Worm (Caenorhabditis elegans) whole organism, L3 larva: Measurements from ENCODE around the gene oac-24.

Source experiments
- aly-2 ChIP-seq: fragments of 150-350 bp; optimal IDR thresholded peaks from 2 replicates; lab custom pipeline; 2014; ENCODE audit warnings: missing biosample characterization, missing genetic modification characterization
- ceh-82 ChIP-seq: fragments of 150-350 bp; optimal IDR thresholded peaks from 2 replicates; lab custom pipeline; 2014; ENCODE audit warnings: missing biosample characterization, missing genetic modification characterization
- egl-5 ChIP-seq: fragments of 150-350 bp; optimal IDR thresholded peaks from 2 replicates; lab custom pipeline; 2017; ENCODE audit warnings: missing biosample characterization, missing genetic modification reagents, missing genetic modification characterization, inconsistent platforms
- eor-1 ChIP-seq, 2 experiments: fragments of 150-350 bp; optimal IDR thresholded peaks; 2 replicates each; lab custom pipeline; 2014 to 2018; ENCODE audit warnings: missing biosample characterization in 2 of 2, missing genetic modification characterization in 2 of 2
- jun-1 ChIP-seq: fragments of 150-350 bp; optimal IDR thresholded peaks from 2 replicates; lab custom pipeline; 2014; ENCODE audit warnings: missing biosample characterization, missing genetic modification reagents, missing genetic modification characterization
- nhr-12 ChIP-seq: fragments of 150-350 bp; optimal IDR thresholded peaks from 2 replicates; lab custom pipeline; 2014; ENCODE audit warnings: missing biosample characterization, missing genetic modification characterization
- pha-4 ChIP-seq: fragments of 150-350 bp; optimal IDR thresholded peaks from 2 replicates; lab custom pipeline; 2014; ENCODE audit warnings: missing biosample characterization, missing genetic modification reagents, missing genetic modification characterization
- snpc-4 ChIP-seq: fragments of 150-350 bp; optimal IDR thresholded peaks from 2 replicates; lab custom pipeline; 2014; ENCODE audit warnings: missing biosample characterization, missing genetic modification characterization
- unc-39 ChIP-seq: sonication (generic microtip); optimal IDR thresholded peaks from 4 replicates; lab custom pipeline; 2017; ENCODE audit warnings: missing biosample characterization, missing genetic modification characterization
- zag-1 ChIP-seq: fragments of 150-350 bp; optimal IDR thresholded peaks from 2 replicates; lab custom pipeline; 2014; ENCODE audit warnings: missing biosample characterization, missing genetic modification characterization
- ztf-4 ChIP-seq: fragments of 150-350 bp; optimal IDR thresholded peaks from 2 replicates; lab custom pipeline; 2014; ENCODE audit warnings: missing biosample characterization, missing genetic modification characterization

DNA sequence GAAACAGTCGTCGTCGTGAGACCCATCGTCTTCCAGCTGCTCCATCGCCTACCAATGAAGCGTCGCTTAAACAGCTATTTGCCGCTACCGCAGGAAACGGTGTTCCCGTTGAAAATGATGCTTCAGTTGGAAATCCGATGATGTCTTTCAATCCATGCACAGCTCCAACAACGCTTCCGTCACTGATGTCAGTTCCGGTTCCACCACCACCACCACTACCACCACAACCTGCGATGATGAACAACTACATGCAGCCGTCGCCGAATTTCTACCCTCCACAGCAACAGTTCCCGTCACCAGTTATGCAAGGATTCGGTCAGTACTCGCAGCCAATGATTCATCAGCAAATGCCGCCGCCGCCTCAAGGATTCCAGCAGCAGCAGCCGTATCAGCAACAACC is 23.4 kb downstream of the oac-24 start:
- TF ChIP-seq snpc-4 (tag; lab: Kevin White, UChicago) (no peak), nhr-12 (tag; lab: Kevin White, UChicago) (no peak), aly-2 (tag; lab: Kevin White, UChicago) (no peak), pha-4 (tag; lab: Kevin White, UChicago) (no peak), ztf-4 (tag; lab: Kevin White, UChicago) (no peak), zag-1 (tag; lab: Kevin White, UChicago) (no peak), jun-1 (tag; lab: Kevin White, UChicago) (no peak), unc-39 (tag; lab: Kevin White, UChicago) (no peak), egl-5 (tag; lab: Kevin White, UChicago) (no peak), eor-1 (tag; optimal IDR thresholded peaks at IDR 0.05; lab: Kevin White, UChicago) (no peak), ceh-82 (tag; lab: Kevin White, UChicago) (no peak)
